Fruit fly (Drosophila melanogaster) whole organism, prepupa: ENCODE results near the gene ric8a.
A peak's percentile ranks its signal among the peaks of the same experiment; 100 is the strongest.

ENCODE experiments used
- Blimp-1 ChIP-seq: fragments of 200-800 bp; sonication (Bioruptor generic); optimal IDR thresholded peaks from 3 replicates; lab custom pipeline; 2017; ENCODE audit warnings: missing biosample characterization, missing genetic modification characterization, mild to moderate bottlenecking, moderate library complexity, missing genetic modification reagents
- CG10631 ChIP-seq: fragments of 200-800 bp; sonication (Bioruptor generic); optimal IDR thresholded peaks from 2 replicates; lab custom pipeline; 2016; ENCODE audit warnings: missing biosample characterization, missing genetic modification characterization
- CG10669 ChIP-seq: fragments of 200-800 bp; sonication (Bioruptor generic); optimal IDR thresholded peaks from 3 replicates; lab custom pipeline; 2018; ENCODE audit warnings: missing biosample characterization, mild to moderate bottlenecking, missing genetic modification characterization, moderate library complexity
- CG11294 ChIP-seq: fragments of 200-800 bp; sonication (Bioruptor generic); IDR thresholded peaks from 2 replicates; pipeline ENCODE4 v1.3.6; 2022; ENCODE audit warnings: missing biosample characterization, missing genetic modification characterization
- CG11902 ChIP-seq: fragments of 200-800 bp; sonication (Bioruptor generic); optimal IDR thresholded peaks from 3 replicates; lab custom pipeline; 2016; ENCODE audit warnings: missing biosample characterization, missing genetic modification characterization
- CG15336 ChIP-seq: fragments of 200-800 bp; sonication (Bioruptor generic); IDR thresholded peaks from 2 replicates; pipeline ENCODE4 v1.3.6; 2022; ENCODE audit warnings: missing biosample characterization, missing genetic modification characterization
- CG1621 ChIP-seq: fragments of 200-800 bp; sonication (Bioruptor generic); optimal IDR thresholded peaks from 3 replicates; lab custom pipeline; 2018; ENCODE audit warnings: missing biosample characterization, mild to moderate bottlenecking, missing genetic modification characterization
- CG16779 ChIP-seq: fragments of 200-800 bp; sonication (Bioruptor generic); optimal IDR thresholded peaks from 3 replicates; lab custom pipeline; 2017; ENCODE audit warnings: missing biosample characterization, mild to moderate bottlenecking, missing genetic modification characterization
- CG3032 ChIP-seq: fragments of 200-800 bp; optimal IDR thresholded peaks from 2 replicates; lab custom pipeline; 2019; ENCODE audit warnings: missing biosample characterization, mild to moderate bottlenecking, missing genetic modification characterization, moderate library complexity
- CG31627 ChIP-seq: fragments of 200-800 bp; sonication (Bioruptor generic); optimal IDR thresholded peaks from 3 replicates; lab custom pipeline; 2016; ENCODE audit warnings: missing biosample characterization, missing genetic modification characterization
- CG3919 ChIP-seq: fragments of 200-800 bp; sonication (Bioruptor generic); optimal IDR thresholded peaks from 3 replicates; lab custom pipeline; 2016; ENCODE audit warnings: missing biosample characterization, missing genetic modification characterization
- CG4318 ChIP-seq: fragments of 200-800 bp; sonication (Bioruptor generic); optimal IDR thresholded peaks from 3 replicates; lab custom pipeline; 2017; ENCODE audit warnings: missing biosample characterization, mild to moderate bottlenecking, missing genetic modification characterization
- CG6163 ChIP-seq: fragments of 200-800 bp; sonication (Bioruptor generic); IDR thresholded peaks from 3 replicates; pipeline ENCODE4 v1.3.6; 2022; ENCODE audit warnings: missing biosample characterization, missing genetic modification characterization
- CG6276 ChIP-seq: fragments of 200-800 bp; sonication (Bioruptor generic); optimal IDR thresholded peaks from 2 replicates; lab custom pipeline; 2017; ENCODE audit warnings: missing biosample characterization, mild to moderate bottlenecking, missing genetic modification characterization
- CG6792 ChIP-seq: fragments of 200-800 bp; sonication (Bioruptor generic); optimal IDR thresholded peaks from 3 replicates; lab custom pipeline; 2016; ENCODE audit warnings: missing biosample characterization, missing genetic modification characterization
- CG6808 ChIP-seq: fragments of 200-800 bp; sonication (Bioruptor generic); optimal IDR thresholded peaks from 3 replicates; lab custom pipeline; 2017; ENCODE audit warnings: missing biosample characterization, missing genetic modification characterization, mild to moderate bottlenecking, moderate library complexity, missing genetic modification reagents
- CG6854 ChIP-seq: fragments of 200-800 bp; sonication (Bioruptor generic); optimal IDR thresholded peaks from 2 replicates; lab custom pipeline; 2017; ENCODE audit warnings: missing biosample characterization, mild to moderate bottlenecking, missing genetic modification characterization
- CG7368 ChIP-seq: fragments of 200-800 bp; sonication (Bioruptor generic); optimal IDR thresholded peaks from 3 replicates; lab custom pipeline; 2016; ENCODE audit warnings: missing biosample characterization, missing genetic modification characterization
- CG8119 ChIP-seq: fragments of 200-800 bp; sonication (Bioruptor generic); IDR thresholded peaks from 3 replicates; pipeline ENCODE4 v1.3.6; 2022; ENCODE audit warnings: missing biosample characterization, missing genetic modification characterization
- CG8319 ChIP-seq: fragments of 200-800 bp; sonication (Bioruptor generic); optimal IDR thresholded peaks from 3 replicates; lab custom pipeline; 2016; ENCODE audit warnings: missing biosample characterization, missing genetic modification characterization
- CG9139 ChIP-seq: fragments of 200-800 bp; sonication (Bioruptor generic); optimal IDR thresholded peaks from 3 replicates; lab custom pipeline; 2017; ENCODE audit warnings: missing biosample characterization, mild to moderate bottlenecking, missing genetic modification characterization
- Eip75B ChIP-seq: fragments of 200-800 bp; sonication (Bioruptor generic); optimal IDR thresholded peaks from 3 replicates; lab custom pipeline; 2016; ENCODE audit warnings: missing biosample characterization, missing genetic modification characterization
- Eip78C ChIP-seq: fragments of 200-800 bp; sonication (Bioruptor generic); peaks from one replicate; lab custom pipeline; 2016; ENCODE audit warnings: missing biosample characterization, missing genetic modification characterization
- Ets21C ChIP-seq: fragments of 200-800 bp; sonication (Bioruptor generic); optimal IDR thresholded peaks from 3 replicates; lab custom pipeline; 2016; ENCODE audit warnings: missing biosample characterization, missing genetic modification characterization
- Ets96B ChIP-seq: fragments of 200-800 bp; optimal IDR thresholded peaks from 2 replicates; lab custom pipeline; 2019; ENCODE audit warnings: missing biosample characterization, mild to moderate bottlenecking, missing genetic modification characterization, moderate library complexity
- Gug ChIP-seq: fragments of 200-800 bp; sonication (Bioruptor generic); IDR thresholded peaks from 2 replicates; pipeline ENCODE4 v1.3.6; 2022; ENCODE audit warnings: missing biosample characterization, missing genetic modification characterization
- Hr38 ChIP-seq: sonication (Bioruptor generic); optimal IDR thresholded peaks from 2 replicates; lab custom pipeline; 2016; ENCODE audit warnings: missing biosample characterization, missing genetic modification characterization
- Hr39 ChIP-seq: fragments of 200-800 bp; sonication (Bioruptor generic); optimal IDR thresholded peaks from 2 replicates; lab custom pipeline; 2016; ENCODE audit warnings: missing biosample characterization, missing genetic modification characterization
- Hr4 ChIP-seq: fragments of 200-800 bp; sonication (Bioruptor generic); optimal IDR thresholded peaks from 3 replicates; lab custom pipeline; 2016; ENCODE audit warnings: missing biosample characterization, missing genetic modification characterization
- Lpt ChIP-seq: fragments of 200-800 bp; sonication (Bioruptor generic); optimal IDR thresholded peaks from 3 replicates; lab custom pipeline; 2016; ENCODE audit warnings: missing biosample characterization, missing genetic modification characterization
- Met ChIP-seq: fragments of 200-800 bp; sonication (Bioruptor generic); optimal IDR thresholded peaks from 3 replicates; lab custom pipeline; 2016; ENCODE audit warnings: missing biosample characterization, missing genetic modification characterization
- OdsH ChIP-seq: fragments of 200-800 bp; sonication (Bioruptor generic); optimal IDR thresholded peaks from 3 replicates; lab custom pipeline; 2016; ENCODE audit warnings: missing biosample characterization, missing genetic modification characterization
- Smox ChIP-seq: fragments of 200-800 bp; sonication (Bioruptor generic); optimal IDR thresholded peaks from 3 replicates; lab custom pipeline; 2016; ENCODE audit warnings: missing biosample characterization, missing genetic modification characterization
- Sox102F ChIP-seq: fragments of 200-800 bp; sonication (Bioruptor generic); optimal IDR thresholded peaks from 2 replicates; lab custom pipeline; 2016; ENCODE audit warnings: missing biosample characterization, mild to moderate bottlenecking, missing genetic modification characterization
- Sox14 ChIP-seq: fragments of 200-800 bp; sonication (Bioruptor generic); optimal IDR thresholded peaks from 3 replicates; lab custom pipeline; 2016; ENCODE audit warnings: missing biosample characterization, missing genetic modification characterization
- achi ChIP-seq: fragments of 200-800 bp; sonication (Bioruptor generic); optimal IDR thresholded peaks from 3 replicates; lab custom pipeline; 2016; ENCODE audit warnings: missing biosample characterization, missing genetic modification characterization
- cyc ChIP-seq: fragments of 200-800 bp; sonication (Bioruptor generic); optimal IDR thresholded peaks from 3 replicates; lab custom pipeline; 2016; ENCODE audit warnings: missing biosample characterization, missing genetic modification characterization
- dac ChIP-seq: fragments of 200-800 bp; sonication (Bioruptor generic); optimal IDR thresholded peaks from 2 replicates; lab custom pipeline; 2017; ENCODE audit warnings: missing biosample characterization, mild to moderate bottlenecking, missing genetic modification characterization
- eg ChIP-seq: fragments of 200-800 bp; sonication (Bioruptor generic); IDR thresholded peaks from 3 replicates; pipeline ENCODE4 v1.3.6; 2022; ENCODE audit warnings: missing biosample characterization, missing genetic modification characterization
- esn ChIP-seq: fragments of 200-800 bp; sonication (Bioruptor generic); optimal IDR thresholded peaks from 2 replicates; lab custom pipeline; 2016; ENCODE audit warnings: missing biosample characterization, mild to moderate bottlenecking, missing genetic modification characterization, moderate library complexity
- fd59A ChIP-seq: fragments of 200-800 bp; sonication (Bioruptor generic); optimal IDR thresholded peaks from 2 replicates; lab custom pipeline; 2017; ENCODE audit warnings: missing biosample characterization, mild to moderate bottlenecking, missing genetic modification characterization, missing genetic modification reagents
- fd85E ChIP-seq: fragments of 200-800 bp; sonication (Bioruptor generic); optimal IDR thresholded peaks from 3 replicates; lab custom pipeline; 2016; ENCODE audit warnings: missing biosample characterization, missing genetic modification characterization
- fkh ChIP-seq: fragments of 200-800 bp; sonication (Bioruptor generic); optimal IDR thresholded peaks from 3 replicates; lab custom pipeline; 2017; ENCODE audit warnings: missing biosample characterization, mild to moderate bottlenecking, missing genetic modification characterization, moderate library complexity
- lz ChIP-seq: fragments of 200-800 bp; sonication (Bioruptor generic); optimal IDR thresholded peaks from 3 replicates; lab custom pipeline; 2016; ENCODE audit warnings: missing biosample characterization, missing genetic modification characterization
- pdm3 ChIP-seq: fragments of 200-800 bp; sonication (Bioruptor generic); optimal IDR thresholded peaks from 3 replicates; lab custom pipeline; 2016; ENCODE audit warnings: missing biosample characterization, missing genetic modification characterization
- salr ChIP-seq, 2 experiments: fragments of 200-800 bp; sonication (Bioruptor generic); optimal IDR thresholded peaks; 3 replicates each; lab custom pipeline; 2016 to 2018; ENCODE audit warnings: missing biosample characterization in 2 of 2, missing genetic modification characterization in 2 of 2, mild to moderate bottlenecking in 1 of 2
- ss ChIP-seq, 2 experiments: fragments of 200-800 bp; sonication (Bioruptor generic); optimal IDR thresholded peaks; 2 replicates in 1 of 2; 3 replicates in 1 of 2; lab custom pipeline; 2017 to 2018; ENCODE audit warnings: mild to moderate bottlenecking in 2 of 2, missing biosample characterization in 2 of 2, missing genetic modification characterization in 2 of 2, moderate library complexity in 1 of 2
- svp ChIP-seq: fragments of 200-800 bp; sonication (Bioruptor generic); peaks from one replicate; lab custom pipeline; 2016; ENCODE audit warnings: missing biosample characterization, missing genetic modification characterization
- topi ChIP-seq: fragments of 200-800 bp; sonication (Bioruptor generic); optimal IDR thresholded peaks from 3 replicates; lab custom pipeline; 2016; ENCODE audit warnings: missing biosample characterization, missing genetic modification characterization
- vri ChIP-seq: fragments of 200-800 bp; sonication (Bioruptor generic); optimal IDR thresholded peaks from 3 replicates; lab custom pipeline; 2016; ENCODE audit warnings: missing biosample characterization, mild to moderate bottlenecking, missing genetic modification characterization

ric8a gene

dm6 chrX:9255964-9256520 lies at the start of gene ric8a:
TSS of gene ric8a (plus strand) at chrX:9256168.
- no peak for TF ChIP-seq CG11902
- TF ChIP-seq CG1621 (tag; lab: Kevin White, UChicago): no peak
- peak; percentile 34 for TF ChIP-seq CG3032 (tag; lab: Kevin White, UChicago)
- no peak for TF ChIP-seq Sox102F (GFP tag; lab: Kevin White, UChicago)
- TF ChIP-seq CG6163 (GFP tag; lab: Robert Waterston, UW): no peak
- TF ChIP-seq Met (GFP tag; lab: Kevin White, UChicago): no peak
- TF ChIP-seq fd85E (GFP tag; lab: Kevin White, UChicago): no peak
- TF ChIP-seq ss (GFP tag; optimal IDR thresholded peaks at IDR 0.05; lab: Kevin White, UChicago): no peak
- no peak for TF ChIP-seq fd59A (GFP tag; lab: Kevin White, UChicago)
- no peak for TF ChIP-seq Lpt
- no peak for TF ChIP-seq cyc (GFP tag; lab: Kevin White, UChicago)
- TF ChIP-seq CG4318 (GFP tag; lab: Kevin White, UChicago): no peak
- TF ChIP-seq CG16779 (tag; lab: Kevin White, UChicago): no peak
- TF ChIP-seq vri (GFP tag; lab: Kevin White, UChicago): no peak
- TF ChIP-seq Ets96B (tag; lab: Kevin White, UChicago): no peak
- no peak for TF ChIP-seq Ets21C (GFP tag; lab: Kevin White, UChicago)
- no peak for TF ChIP-seq pdm3
- TF ChIP-seq OdsH: peak; percentile 19
- TF ChIP-seq esn (GFP tag; lab: Kevin White, UChicago): peak; percentile 21
- no peak for TF ChIP-seq dac (GFP tag; lab: Kevin White, UChicago)
- no peak for TF ChIP-seq CG9139 (GFP tag; lab: Kevin White, UChicago)
- no peak for TF ChIP-seq salr (GFP tag; optimal IDR thresholded peaks at IDR 0.05; lab: Kevin White, UChicago)
- TF ChIP-seq CG10669 (GFP tag; lab: Kevin White, UChicago): no peak
- no peak for TF ChIP-seq CG31627 (GFP tag; lab: Kevin White, UChicago)
- TF ChIP-seq Sox14: peak; percentile 48
- TF ChIP-seq Hr39 (GFP tag; lab: Kevin White, UChicago): no peak
- no peak for TF ChIP-seq Blimp-1 (GFP tag; lab: Kevin White, UChicago)
- TF ChIP-seq CG8119 (GFP tag; lab: Robert Waterston, UW): no peak
- no peak for TF ChIP-seq CG10631 (GFP tag; lab: Kevin White, UChicago)
- no peak for TF ChIP-seq CG7368 (GFP tag; lab: Kevin White, UChicago)
- TF ChIP-seq CG6854 (GFP tag; lab: Kevin White, UChicago): no peak
- no peak for TF ChIP-seq CG6808 (GFP tag; lab: Kevin White, UChicago)
- TF ChIP-seq CG11294 (GFP tag; lab: Robert Waterston, UW): no peak
- TF ChIP-seq fkh (GFP tag; lab: Kevin White, UChicago): no peak
- no peak for TF ChIP-seq Eip78C
- no peak for TF ChIP-seq svp (GFP tag; lab: Kevin White, UChicago)
- no peak for TF ChIP-seq Hr38 (GFP tag; lab: Kevin White, UChicago)
- no peak for TF ChIP-seq CG6276 (GFP tag; lab: Kevin White, UChicago)
- no peak for TF ChIP-seq topi (GFP tag; lab: Kevin White, UChicago)
- TF ChIP-seq achi (GFP tag; lab: Kevin White, UChicago): no peak
- TF ChIP-seq Eip75B: no peak
- TF ChIP-seq Gug (GFP tag; lab: Robert Waterston, UW): no peak
- no peak for TF ChIP-seq CG6792 (GFP tag; lab: Kevin White, UChicago)
- TF ChIP-seq CG3919: peak; percentile 10
- no peak for TF ChIP-seq Hr4 (GFP tag; lab: Kevin White, UChicago)
- TF ChIP-seq CG15336 (GFP tag; lab: Robert Waterston, UW): no peak
- peak; percentile 40 for TF ChIP-seq lz (GFP tag; lab: Kevin White, UChicago)
- TF ChIP-seq CG8319 (GFP tag; lab: Kevin White, UChicago): no peak
- no peak for TF ChIP-seq Smox (GFP tag; lab: Kevin White, UChicago)
- TF ChIP-seq eg (GFP tag; lab: Robert Waterston, UW): no peak
